Fruit fly (Drosophila melanogaster): ENCODE measurements around the gene CG8945.

Gene CG8945

dm6 chrX:17123545-17124203 is 36.2 kb upstream of the CG8945 start (continued):
- TF ChIP-seq Neu2 (GFP tag; optimal IDR thresholded peaks at IDR 0.05; ENCODE audit: borderline replicate concordance) (no peak), Hr51 (GFP tag; optimal IDR thresholded peaks at IDR 0.05) (peak; percentile 53 to 86)

dm6 chrX:17122425-17123094 is 35.1 kb upstream of the CG8945 start:
- TF ChIP-seq phol (tag; optimal IDR thresholded peaks at IDR 0.05) (no peak), chinmo (GFP tag; IDR thresholded peaks at IDR 0.05; ENCODE audit: partially characterized antibody) (0 out of 4 replicates have a peak, but pooled peaks have one; percentile 43), tx (GFP tag; optimal IDR thresholded peaks at IDR 0.05) (no peak), CG11085 (GFP tag; IDR thresholded peaks at IDR 0.05) (no peak), Myb (GFP tag; optimal IDR thresholded peaks at IDR 0.05) (no peak), Meics (GFP tag; optimal IDR thresholded peaks at IDR 0.05) (no peak), CG15073 (GFP tag; optimal IDR thresholded peaks at IDR 0.05) (no peak), pros (GFP tag; optimal IDR thresholded peaks at IDR 0.05) (peak; percentile 64), exex (tag; optimal IDR thresholded peaks at IDR 0.05) (peak; percentile 58), CG1792 (GFP tag; optimal IDR thresholded peaks at IDR 0.05) (no peak), CG30403 (GFP tag; optimal IDR thresholded peaks at IDR 0.05) (no peak), CG2199 (GFP tag; IDR thresholded peaks at IDR 0.05) (peak; percentile 38; the same call in 1 of the 3 replicates), wor (GFP tag; IDR thresholded peaks at IDR 0.05) (no peak), CG7271 (tag; optimal IDR thresholded peaks at IDR 0.05) (no peak), sd (tag; optimal IDR thresholded peaks at IDR 0.05) (peak; percentile 48), Ptx1 (GFP tag; IDR thresholded peaks at IDR 0.05) (no peak), stc (GFP tag; IDR thresholded peaks at IDR 0.05) (no peak), CG4360 (GFP tag; IDR thresholded peaks at IDR 0.05) (peak; percentile 46; the same call in 1 of the 2 replicates), da (GFP tag; optimal IDR thresholded peaks at IDR 0.05) (no peak), CG1603 (tag; optimal IDR thresholded peaks at IDR 0.05) (no peak), Blimp-1 (GFP tag; optimal IDR thresholded peaks at IDR 0.05) (peak; percentile 94), lbe (GFP tag; optimal IDR thresholded peaks at IDR 0.05) (no peak), lab (GFP tag; optimal IDR thresholded peaks at IDR 0.05) (peak; percentile 37), seq (GFP tag; IDR thresholded peaks at IDR 0.05) (no peak), sug (tag; optimal IDR thresholded peaks at IDR 0.05) (peak; percentile 49), CG31388 (GFP tag; optimal IDR thresholded peaks at IDR 0.05) (no peak), cg (GFP tag; optimal IDR thresholded peaks at IDR 0.05) (peak; percentile 0), Kr (GFP tag; optimal IDR thresholded peaks at IDR 0.05) (no peak), CG12769 (tag; optimal IDR thresholded peaks at IDR 0.05) (peak; percentile 29), dimm (GFP tag; IDR thresholded peaks at IDR 0.05) (no peak), CG10366 (GFP tag; IDR thresholded peaks at IDR 0.05) (no peak), CG4328 (GFP tag; optimal IDR thresholded peaks at IDR 0.05) (no peak), Oaz (GFP tag; IDR thresholded peaks at IDR 0.05) (no peak), tap (tag; optimal IDR thresholded peaks at IDR 0.05) (no peak), CG32767 (GFP tag; IDR thresholded peaks at IDR 0.05) (no peak), CG8478 (optimal IDR thresholded peaks at IDR 0.05) (no peak), Sox102F (GFP tag; optimal IDR thresholded peaks at IDR 0.05) (peak; percentile 13), ERR (GFP tag; optimal IDR thresholded peaks at IDR 0.05) (no peak), amos (GFP tag; IDR thresholded peaks at IDR 0.05; ENCODE audit: partially characterized antibody) (no peak), Adf1 (GFP tag; IDR thresholded peaks at IDR 0.05) (no peak), sens (GFP tag) (peak; percentile 31), Aef1 (GFP tag; IDR thresholded peaks at IDR 0.05) (0 out of 3 replicates have a peak, but pooled peaks have one; percentile 22), CG6254 (GFP tag; optimal IDR thresholded peaks at IDR 0.05) (no peak), Pdp1 (GFP tag; optimal IDR thresholded peaks at IDR 0.05) (peak in 1 of 2 experiments; percentile 74), GATAe (GFP tag; conservative IDR thresholded peaks at IDR 0.05) (peak; percentile 69)
